Fruit fly (Drosophila melanogaster) whole organism, embryonic: ENCODE results near the gene sif.

Experiments used
- ATbp ChIP-seq: fragments of 200-800 bp; sonication (Bioruptor generic); optimal IDR thresholded peaks from 2 replicates; lab custom pipeline; 2017; ENCODE audit warnings: missing biosample characterization, mild to moderate bottlenecking, missing genetic modification characterization, missing genetic modification reagents
- Antp ChIP-seq: fragments of 200-800 bp; sonication (Bioruptor generic); optimal IDR thresholded peaks from 3 replicates; lab custom pipeline; 2016; ENCODE audit warnings: missing biosample characterization, missing genetic modification characterization
- Asciz ChIP-seq: fragments of 200-800 bp; sonication (Bioruptor generic); optimal IDR thresholded peaks from 2 replicates; lab custom pipeline; 2017; ENCODE audit warnings: missing biosample characterization, mild to moderate bottlenecking, missing genetic modification characterization, missing genetic modification reagents
- BEAF-32 ChIP-seq: fragments of 200-800 bp; sonication (Bioruptor generic); optimal IDR thresholded peaks from 3 replicates; lab custom pipeline; 2017; ENCODE audit warnings: missing biosample characterization, missing genetic modification characterization, mild to moderate bottlenecking, moderate library complexity, missing genetic modification reagents
- CG11085 ChIP-seq: fragments of 200-800 bp; sonication (Bioruptor generic); IDR thresholded peaks from 2 replicates; pipeline ENCODE4 v1.3.6; 2022; ENCODE audit warnings: missing biosample characterization, missing genetic modification characterization
- CG12391 ChIP-seq: fragments of 200-800 bp; sonication (Bioruptor generic); optimal IDR thresholded peaks from 3 replicates; lab custom pipeline; 2018; ENCODE audit warnings: missing biosample characterization, mild to moderate bottlenecking, missing genetic modification characterization, moderate library complexity
- CG12769 ChIP-seq: fragments of 200-800 bp; sonication (Bioruptor generic); optimal IDR thresholded peaks from 2 replicates; lab custom pipeline; 2019; ENCODE audit warnings: missing biosample characterization, mild to moderate bottlenecking, missing genetic modification characterization, moderate library complexity
- CG13287 ChIP-seq: fragments of 200-800 bp; sonication (Bioruptor generic); IDR thresholded peaks from 2 replicates; pipeline ENCODE4 v1.3.6; 2022; ENCODE audit warnings: missing biosample characterization, missing genetic modification characterization; ENCODE audit not compliant: partially characterized antibody
- CG15073 ChIP-seq: fragments of 200-800 bp; sonication (Bioruptor generic); optimal IDR thresholded peaks from 2 replicates; lab custom pipeline; 2016; ENCODE audit warnings: missing biosample characterization, missing genetic modification characterization
- CG17385 ChIP-seq: fragments of 200-800 bp; sonication (Bioruptor generic); optimal IDR thresholded peaks from 3 replicates; lab custom pipeline; 2018; ENCODE audit warnings: missing biosample characterization, mild to moderate bottlenecking, missing genetic modification characterization
- CG17912 ChIP-seq: fragments of 200-800 bp; sonication (Bioruptor generic); optimal IDR thresholded peaks from 2 replicates; lab custom pipeline; 2018; ENCODE audit warnings: missing biosample characterization, mild to moderate bottlenecking, missing genetic modification characterization
- CG3838 ChIP-seq: fragments of 200-800 bp; sonication (Bioruptor generic); optimal IDR thresholded peaks from 3 replicates; lab custom pipeline; 2016; ENCODE audit warnings: missing biosample characterization, missing genetic modification characterization
- CG3995 ChIP-seq: fragments of 200-800 bp; sonication (Bioruptor generic); optimal IDR thresholded peaks from 3 replicates; lab custom pipeline; 2016; ENCODE audit warnings: missing biosample characterization, missing genetic modification characterization
- CG6272 ChIP-seq: fragments of 200-800 bp; sonication (Bioruptor generic); IDR thresholded peaks from 2 replicates; pipeline ENCODE4 v1.3.6; 2022; ENCODE audit warnings: missing biosample characterization, missing genetic modification characterization
- CG7556 ChIP-seq: fragments of 200-800 bp; sonication (Bioruptor generic); optimal IDR thresholded peaks from 2 replicates; lab custom pipeline; 2017; ENCODE audit warnings: missing biosample characterization, mild to moderate bottlenecking, missing genetic modification characterization
- CG9609 ChIP-seq: fragments of 200-800 bp; sonication (Bioruptor generic); optimal IDR thresholded peaks from 3 replicates; lab custom pipeline; 2016; ENCODE audit warnings: missing biosample characterization, missing genetic modification characterization
- D ChIP-seq, 2 experiments: fragments of 200-800 bp in 1 of 2; fragments of >200 bp in 1 of 2; sonication (Bioruptor generic) in 1 of 2; optimal IDR thresholded peaks; 2 replicates in 1 of 2; 3 replicates in 1 of 2; lab custom pipeline; 2017; ENCODE audit warnings: mild to moderate bottlenecking in 1 of 2, missing biosample characterization in 1 of 2, missing genetic modification characterization in 1 of 2, missing genetic modification reagents in 1 of 2
- Gsc ChIP-seq: fragments of 200-800 bp; sonication (Bioruptor generic); IDR thresholded peaks from 2 replicates; pipeline ENCODE4 v1.3.6; 2022; ENCODE audit warnings: missing biosample characterization, missing genetic modification characterization
- Hand ChIP-seq: fragments of 200-800 bp; sonication (Bioruptor generic); optimal IDR thresholded peaks from 2 replicates; lab custom pipeline; 2017; ENCODE audit warnings: mild to moderate bottlenecking, missing biosample characterization, missing genetic modification reagents, missing genetic modification characterization
- HmgD ChIP-seq: fragments of 200-800 bp; sonication (Bioruptor generic); optimal IDR thresholded peaks from 3 replicates; lab custom pipeline; 2016; ENCODE audit warnings: missing biosample characterization, missing genetic modification characterization
- Nf-YC ChIP-seq: fragments of 200-800 bp; optimal IDR thresholded peaks from 3 replicates; lab custom pipeline; 2019; ENCODE audit warnings: missing biosample characterization, mild to moderate bottlenecking, missing genetic modification characterization, moderate library complexity
- PHDP ChIP-seq: fragments of 200-800 bp; sonication (Bioruptor generic); optimal IDR thresholded peaks from 3 replicates; lab custom pipeline; 2018; ENCODE audit warnings: missing biosample characterization, mild to moderate bottlenecking, missing genetic modification characterization, moderate library complexity
- Trl ChIP-seq, 3 experiments: fragments of >200 bp in 2 of 3; fragments of 200-800 bp in 1 of 3; sonication (Bioruptor generic) in 1 of 3; optimal IDR thresholded peaks; 2 replicates in 1 of 3; 3 replicates in 2 of 3; lab custom pipeline; 2016 to 2017; ENCODE audit warnings: missing biosample characterization in 1 of 3, missing genetic modification characterization in 1 of 3
- YL-1 ChIP-seq: fragments of 200-800 bp; sonication (Bioruptor generic); optimal IDR thresholded peaks from 3 replicates; lab custom pipeline; 2017; ENCODE audit warnings: missing biosample characterization, mild to moderate bottlenecking, missing genetic modification characterization
- ab ChIP-seq: fragments of 200-800 bp; sonication (Bioruptor generic); optimal IDR thresholded peaks from 2 replicates; lab custom pipeline; 2016; ENCODE audit warnings: missing biosample characterization, missing genetic modification characterization
- aop ChIP-seq: fragments of 200-800 bp; sonication (Bioruptor generic); IDR thresholded peaks from 2 replicates; pipeline ENCODE4 v1.3.6; 2022; ENCODE audit warnings: missing biosample characterization, missing genetic modification characterization
- ara ChIP-seq: fragments of 200-800 bp; sonication (Bioruptor generic); IDR thresholded peaks from 2 replicates; pipeline ENCODE4 v1.3.6; 2022; ENCODE audit warnings: missing biosample characterization, missing genetic modification characterization
- chif ChIP-seq, 2 experiments: fragments of 200-800 bp; sonication (Bioruptor generic); optimal IDR thresholded peaks; 3 replicates each; lab custom pipeline; 2016; ENCODE audit warnings: missing biosample characterization in 2 of 2, missing genetic modification characterization in 2 of 2
- chinmo ChIP-seq: fragments of 200-800 bp; sonication (Bioruptor generic); IDR thresholded peaks from 4 replicates; pipeline ENCODE4 v1.3.6; 2022; ENCODE audit warnings: missing biosample characterization, missing genetic modification characterization; ENCODE audit not compliant: partially characterized antibody
- crol ChIP-seq: fragments of 200-800 bp; sonication (Bioruptor generic); IDR thresholded peaks from 2 replicates; pipeline ENCODE4 v1.3.6; 2022; ENCODE audit warnings: missing biosample characterization, missing genetic modification characterization
- dan ChIP-seq: fragments of 200-800 bp; sonication (Bioruptor generic); IDR thresholded peaks from 2 replicates; pipeline ENCODE4 v1.3.6; 2022; ENCODE audit warnings: missing biosample characterization, missing genetic modification characterization
- dimm ChIP-seq: fragments of 200-800 bp; sonication (Bioruptor generic); IDR thresholded peaks from 2 replicates; pipeline ENCODE4 v1.3.6; 2022; ENCODE audit warnings: missing biosample characterization, missing genetic modification characterization
- dmrt11E ChIP-seq: fragments of 200-800 bp; sonication (Bioruptor generic); optimal IDR thresholded peaks from 3 replicates; lab custom pipeline; 2018; ENCODE audit warnings: missing biosample characterization, mild to moderate bottlenecking, missing genetic modification characterization, moderate library complexity
- eyg ChIP-seq: fragments of 200-800 bp; sonication (Bioruptor generic); optimal IDR thresholded peaks from 3 replicates; lab custom pipeline; 2016; ENCODE audit warnings: missing biosample characterization, missing genetic modification characterization
- fu2 ChIP-seq: fragments of 200-800 bp; sonication (Bioruptor generic); optimal IDR thresholded peaks from 2 replicates; lab custom pipeline; 2016; ENCODE audit warnings: missing biosample characterization, missing genetic modification characterization
- gcm ChIP-seq: fragments of 200-800 bp; sonication (Bioruptor generic); optimal IDR thresholded peaks from 2 replicates; lab custom pipeline; 2019; ENCODE audit warnings: missing biosample characterization, mild to moderate bottlenecking, missing genetic modification characterization, moderate library complexity
- gem ChIP-seq: fragments of 200-800 bp; sonication (Bioruptor generic); optimal IDR thresholded peaks from 2 replicates; lab custom pipeline; 2019; ENCODE audit warnings: missing biosample characterization, mild to moderate bottlenecking, missing genetic modification characterization, moderate library complexity
- h ChIP-seq: fragments of >200 bp; optimal IDR thresholded peaks from 2 replicates; lab custom pipeline; 2017
- ind ChIP-seq: fragments of 200-800 bp; sonication (Bioruptor generic); optimal IDR thresholded peaks from 3 replicates; lab custom pipeline; 2016; ENCODE audit warnings: missing biosample characterization, missing genetic modification characterization
- jigr1 ChIP-seq: fragments of 200-800 bp; sonication (Bioruptor generic); IDR thresholded peaks from 3 replicates; pipeline ENCODE4 v1.3.6; 2022; ENCODE audit warnings: missing biosample characterization, missing genetic modification characterization
- mam ChIP-seq: fragments of 200-800 bp; sonication (Bioruptor generic); optimal IDR thresholded peaks from 3 replicates; lab custom pipeline; 2016; ENCODE audit warnings: missing biosample characterization, missing genetic modification characterization
- mirr ChIP-seq: fragments of 200-800 bp; sonication (Bioruptor generic); optimal IDR thresholded peaks from 3 replicates; lab custom pipeline; 2018; ENCODE audit warnings: missing biosample characterization, mild to moderate bottlenecking, missing genetic modification characterization
- pan ChIP-seq, 4 experiments: fragments of >200 bp in 3 of 4; fragments of 200-800 bp in 1 of 4; sonication (Bioruptor generic) in 1 of 4; optimal IDR thresholded peaks in 3 of 4; IDR thresholded peaks in 1 of 4; 2 replicates each; pipeline versions ENCODE4 v1.3.6 to Lab custom; 2017 to 2022; ENCODE audit warnings: missing biosample characterization in 2 of 4, missing genetic modification characterization in 2 of 4, mixed read lengths in 1 of 4
- pzg ChIP-seq: fragments of 200-800 bp; sonication (Bioruptor generic); optimal IDR thresholded peaks from 3 replicates; lab custom pipeline; 2018; ENCODE audit warnings: missing biosample characterization, mild to moderate bottlenecking, missing genetic modification characterization, moderate library complexity
- scrt ChIP-seq: fragments of 200-800 bp; sonication (Bioruptor generic); optimal IDR thresholded peaks from 2 replicates; lab custom pipeline; 2018; ENCODE audit warnings: missing biosample characterization, mild to moderate bottlenecking, missing genetic modification characterization, moderate library complexity
- sd ChIP-seq: fragments of 200-800 bp; sonication (Bioruptor generic); optimal IDR thresholded peaks from 3 replicates; lab custom pipeline; 2018; ENCODE audit warnings: missing biosample characterization, mild to moderate bottlenecking, missing genetic modification characterization, moderate library complexity
- sens-2 ChIP-seq: fragments of 200-800 bp; sonication (Bioruptor generic); IDR thresholded peaks from 2 replicates; pipeline ENCODE4 v1.3.6; 2022; ENCODE audit warnings: missing biosample characterization, missing genetic modification characterization
- tin ChIP-seq: fragments of 200-800 bp; sonication (Bioruptor generic); optimal IDR thresholded peaks from 3 replicates; lab custom pipeline; 2016; ENCODE audit warnings: missing biosample characterization, missing genetic modification characterization
- tx ChIP-seq: fragments of 200-800 bp; sonication (Bioruptor generic); optimal IDR thresholded peaks from 2 replicates; lab custom pipeline; 2016; ENCODE audit warnings: missing biosample characterization, missing genetic modification characterization
- zfh1 ChIP-seq: fragments of 200-800 bp; sonication (Bioruptor generic); IDR thresholded peaks from 3 replicates; pipeline ENCODE4 v1.3.6; 2022; ENCODE audit warnings: missing biosample characterization, missing genetic modification characterization

The sif gene

DNA sequence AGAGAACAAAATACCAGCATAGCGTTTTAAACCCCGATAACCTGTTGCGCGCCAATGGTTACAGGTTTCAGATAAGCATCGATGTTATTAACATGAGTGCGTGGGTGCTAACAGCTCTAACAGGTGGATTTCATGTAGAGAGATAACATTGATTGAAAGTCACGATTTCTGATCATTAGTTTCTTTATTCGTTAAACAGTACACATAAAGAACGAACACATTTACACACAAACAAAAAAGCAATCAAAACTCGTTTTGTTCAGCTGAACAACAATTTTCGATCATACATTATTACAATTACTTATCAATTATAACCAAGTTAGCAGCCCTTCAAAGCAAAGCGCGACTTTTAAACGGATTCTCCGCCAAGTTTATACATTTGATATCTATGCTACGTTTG lies 131.9 kb downstream of the sif start (continued):
- TF ChIP-seq sens-2 (GFP tag; lab: Robert Waterston, UW) (no peak), crol (GFP tag; lab: Robert Waterston, UW) (no peak), pzg (GFP tag; lab: Kevin White, UChicago) (peak; percentile 66), pan (optimal IDR thresholded peaks at IDR 0.05; lab: Kevin White, UChicago) (no peak), pan (GFP tag; optimal IDR thresholded peaks at IDR 0.05 in 1 of 2, IDR thresholded peaks at IDR 0.05 in 1 of 2) (peak in 1 of 2 experiments; percentile 36), eyg (GFP tag; lab: Kevin White, UChicago) (no peak), CG12769 (tag; lab: Kevin White, UChicago) (no peak), YL-1 (GFP tag; lab: Kevin White, UChicago) (no peak), mirr (GFP tag; lab: Kevin White, UChicago) (peak; percentile 38), CG9609 (no peak), aop (GFP tag; lab: Robert Waterston, UW) (no peak), tin (GFP tag; lab: Kevin White, UChicago) (peak; percentile 35), Gsc (no peak), D (optimal IDR thresholded peaks at IDR 0.05; lab: Kevin White, UChicago) (no peak), D (GFP tag; optimal IDR thresholded peaks at IDR 0.05; lab: Kevin White, UChicago) (no peak), gcm (peak; percentile 1), CG3838 (no peak), ab (GFP tag; lab: Kevin White, UChicago) (no peak), h (lab: Kevin White, UChicago) (no peak), ara (GFP tag; lab: Robert Waterston, UW) (no peak), sd (no peak), CG13287 (GFP tag; lab: Robert Waterston, UW) (peak; percentile 48; the same call in 1 of the 2 replicates), dimm (GFP tag; lab: Robert Waterston, UW) (no peak), zfh1 (0 out of 3 replicates have a peak, but pooled peaks have one; percentile 29), chinmo (GFP tag; lab: Robert Waterston, UW) (no peak), CG17912 (GFP tag; lab: Kevin White, UChicago) (no peak), PHDP (tag; lab: Kevin White, UChicago) (peak; percentile 43), dmrt11E (tag; lab: Kevin White, UChicago) (no peak), CG12391 (tag; lab: Kevin White, UChicago) (peak; percentile 47), ind (GFP tag; lab: Kevin White, UChicago) (peak; percentile 35), Trl (optimal IDR thresholded peaks at IDR 0.05; lab: Kevin White, UChicago) (no peak), Trl (GFP tag; optimal IDR thresholded peaks at IDR 0.05; lab: Kevin White, UChicago) (no peak), scrt (GFP tag; lab: Kevin White, UChicago) (peak; percentile 84), ATbp (GFP tag; lab: Kevin White, UChicago) (no peak), CG11085 (no peak), CG6272 (no peak), Hand (GFP tag; lab: Kevin White, UChicago) (no peak), Nf-YC (tag; lab: Kevin White, UChicago) (peak; percentile 26), dan (GFP tag; lab: Robert Waterston, UW) (no peak), HmgD (no peak), CG15073 (GFP tag; lab: Kevin White, UChicago) (no peak), mam (peak; percentile 39), fu2 (no peak), CG3995 (peak; percentile 96), Asciz (GFP tag; lab: Kevin White, UChicago) (no peak), CG7556 (GFP tag; lab: Kevin White, UChicago) (peak; percentile 5), jigr1 (GFP tag; lab: Robert Waterston, UW) (no peak), chif (GFP tag; optimal IDR thresholded peaks at IDR 0.05; lab: Kevin White, UChicago) (peak in 1 of 2 experiments; percentile 18), BEAF-32 (GFP tag; lab: Kevin White, UChicago) (peak; percentile 30), Antp (GFP tag; lab: Kevin White, UChicago) (peak; percentile 2), CG17385 (GFP tag; lab: Kevin White, UChicago) (no peak), tx (GFP tag; lab: Kevin White, UChicago) (no peak), gem (tag; lab: Kevin White, UChicago) (peak; percentile 57)
